Worm (Caenorhabditis elegans) whole organism, mixed stage, embryonic: ENCODE results near the gene nrx-1.

Source experiments
- bed-3 ChIP-seq: fragments of 200-800 bp; sonication (Bioruptor generic); optimal IDR thresholded peaks from 3 replicates; lab custom pipeline; 2018; ENCODE audit warnings: mild to moderate bottlenecking, missing genetic modification characterization, moderate library complexity, missing compliant biosample characterization
- blmp-1 ChIP-seq: fragments of 150-350 bp; optimal IDR thresholded peaks from 2 replicates; lab custom pipeline; 2014; ENCODE audit warnings: missing biosample characterization, missing genetic modification characterization
- ceh-39 ChIP-seq: fragments of 150-350 bp; optimal IDR thresholded peaks from 2 replicates; lab custom pipeline; 2014; ENCODE audit warnings: missing biosample characterization, missing genetic modification characterization
- ceh-43 ChIP-seq: fragments of 200-800 bp; sonication (Bioruptor generic); optimal IDR thresholded peaks from 2 replicates; lab custom pipeline; 2018; ENCODE audit warnings: mild to moderate bottlenecking, missing genetic modification characterization, moderate library complexity, missing compliant biosample characterization
- ceh-83 ChIP-seq: fragments of 200-800 bp; sonication (Bioruptor generic); optimal IDR thresholded peaks from 2 replicates; lab custom pipeline; 2018; ENCODE audit warnings: mild to moderate bottlenecking, missing genetic modification characterization, missing compliant biosample characterization
- ces-1 ChIP-seq: fragments of 150-350 bp; optimal IDR thresholded peaks from 2 replicates; lab custom pipeline; 2014; ENCODE audit warnings: missing biosample characterization, missing genetic modification reagents, missing genetic modification characterization
- cnd-1 ChIP-seq: fragments of 200-800 bp; sonication (Bioruptor generic); optimal IDR thresholded peaks from 2 replicates; lab custom pipeline; 2018; ENCODE audit warnings: mild to moderate bottlenecking, missing genetic modification characterization, missing compliant biosample characterization
- drap-1 ChIP-seq: fragments of 200-800 bp; sonication (Bioruptor generic); optimal IDR thresholded peaks from 3 replicates; lab custom pipeline; 2018; ENCODE audit warnings: mild to moderate bottlenecking, missing genetic modification characterization, missing compliant biosample characterization
- elt-3 ChIP-seq: fragments of 150-350 bp; optimal IDR thresholded peaks from 2 replicates; lab custom pipeline; 2014; ENCODE audit warnings: missing biosample characterization, missing genetic modification characterization
- flh-1 ChIP-seq: fragments of 200-800 bp; sonication (Bioruptor generic); optimal IDR thresholded peaks from 2 replicates; lab custom pipeline; 2018; ENCODE audit warnings: mild to moderate bottlenecking, missing genetic modification characterization, moderate library complexity, missing compliant biosample characterization
- hlh-1 ChIP-seq: fragments of 150-350 bp; optimal IDR thresholded peaks from 2 replicates; lab custom pipeline; 2014; ENCODE audit warnings: missing biosample characterization, missing genetic modification reagents, missing genetic modification characterization
- lin-32 ChIP-seq: fragments of 200-800 bp; sonication (Bioruptor generic); optimal IDR thresholded peaks from 2 replicates; lab custom pipeline; 2018; ENCODE audit warnings: mild to moderate bottlenecking, missing genetic modification characterization, missing compliant biosample characterization
- lsy-2 ChIP-seq: fragments of 150-350 bp; optimal IDR thresholded peaks from 2 replicates; lab custom pipeline; 2014; ENCODE audit warnings: missing biosample characterization, missing genetic modification characterization
- mab-5 ChIP-seq: fragments of 150-350 bp; optimal IDR thresholded peaks from 2 replicates; lab custom pipeline; 2014; ENCODE audit warnings: missing biosample characterization, missing genetic modification characterization
- mep-1 ChIP-seq: fragments of 150-350 bp; optimal IDR thresholded peaks from 2 replicates; lab custom pipeline; 2017; ENCODE audit warnings: missing biosample characterization, missing genetic modification reagents, missing genetic modification characterization, inconsistent platforms
- mls-2 ChIP-seq: sonication (generic microtip); optimal IDR thresholded peaks from 2 replicates; lab custom pipeline; 2016; ENCODE audit warnings: mild to moderate bottlenecking, missing genetic modification characterization, moderate library complexity, missing compliant biosample characterization
- nhr-12 ChIP-seq: fragments of 150-350 bp; optimal IDR thresholded peaks from 2 replicates; lab custom pipeline; 2014; ENCODE audit warnings: missing biosample characterization, missing genetic modification characterization
- nhr-2 ChIP-seq: fragments of 150-350 bp; optimal IDR thresholded peaks from 2 replicates; lab custom pipeline; 2014; ENCODE audit warnings: missing biosample characterization, missing genetic modification characterization
- nhr-237 ChIP-seq: fragments of 150-350 bp; optimal IDR thresholded peaks from 2 replicates; lab custom pipeline; 2014; ENCODE audit warnings: missing biosample characterization, missing genetic modification characterization
- nhr-28 ChIP-seq: fragments of 150-350 bp; optimal IDR thresholded peaks from 2 replicates; lab custom pipeline; 2014; ENCODE audit warnings: missing biosample characterization, missing genetic modification characterization
- nhr-76 ChIP-seq: sonication (generic microtip); optimal IDR thresholded peaks from 2 replicates; lab custom pipeline; 2017; ENCODE audit warnings: missing biosample characterization, missing genetic modification characterization
- pha-4 ChIP-seq: fragments of 150-350 bp; optimal IDR thresholded peaks from 2 replicates; lab custom pipeline; 2018; ENCODE audit warnings: missing biosample characterization, missing genetic modification reagents, missing genetic modification characterization
- snpc-4 ChIP-seq: fragments of 150-350 bp; optimal IDR thresholded peaks from 2 replicates; lab custom pipeline; 2014; ENCODE audit warnings: missing biosample characterization, missing genetic modification characterization
- sptf-1 ChIP-seq: sonication (generic microtip); optimal IDR thresholded peaks from 2 replicates; lab custom pipeline; 2017; ENCODE audit warnings: mild to moderate bottlenecking, missing genetic modification characterization, moderate library complexity, missing compliant biosample characterization
- tbx-8 ChIP-seq: fragments of 200-800 bp; sonication (Bioruptor generic); optimal IDR thresholded peaks from 2 replicates; lab custom pipeline; 2018; ENCODE audit warnings: mild to moderate bottlenecking, missing genetic modification characterization, moderate library complexity, missing compliant biosample characterization
- unc-120 ChIP-seq: sonication (generic microtip); optimal IDR thresholded peaks from 2 replicates; lab custom pipeline; 2017; ENCODE audit warnings: missing genetic modification characterization, missing compliant biosample characterization; ENCODE audit not compliant: poor library complexity, severe bottlenecking
- unc-39 ChIP-seq: fragments of 150-350 bp; optimal IDR thresholded peaks from 2 replicates; lab custom pipeline; 2014; ENCODE audit warnings: missing biosample characterization, missing genetic modification characterization
- unc-62 ChIP-seq: fragments of 150-350 bp; optimal IDR thresholded peaks from 2 replicates; lab custom pipeline; 2014; ENCODE audit warnings: missing biosample characterization, missing genetic modification reagents, missing genetic modification characterization
- zip-8 ChIP-seq: fragments of 150-350 bp; optimal IDR thresholded peaks from 2 replicates; lab custom pipeline; 2014; ENCODE audit warnings: missing biosample characterization, missing genetic modification characterization
- ztf-11 ChIP-seq: fragments of 150-350 bp; optimal IDR thresholded peaks from 2 replicates; lab custom pipeline; 2014; ENCODE audit warnings: missing biosample characterization, missing genetic modification characterization

Gene nrx-1

ce11 chrV:10865599-10865998, 40.8 kb downstream of the nrx-1 start, which contains the start of gene saeg-1:
saeg-1 (minus strand) TSS chrV:10865699.
- TF ChIP-seq cnd-1 (tag; lab: Kevin White, UChicago) (no peak), mep-1 (no peak), zip-8 (no peak), nhr-12 (tag; lab: Kevin White, UChicago) (no peak), tbx-8 (GFP tag; lab: Kevin White, UChicago) (no peak), unc-39 (tag; lab: Kevin White, UChicago) (no peak), ces-1 (GFP tag; lab: Kevin White, UChicago) (no peak), bed-3 (GFP tag; lab: Kevin White, UChicago) (no peak), flh-1 (GFP tag; lab: Kevin White, UChicago) (no peak), lsy-2 (tag; lab: Kevin White, UChicago) (no peak), snpc-4 (tag; lab: Kevin White, UChicago) (no peak), elt-3 (tag; lab: Kevin White, UChicago) (no peak), nhr-28 (no peak)

DNA sequence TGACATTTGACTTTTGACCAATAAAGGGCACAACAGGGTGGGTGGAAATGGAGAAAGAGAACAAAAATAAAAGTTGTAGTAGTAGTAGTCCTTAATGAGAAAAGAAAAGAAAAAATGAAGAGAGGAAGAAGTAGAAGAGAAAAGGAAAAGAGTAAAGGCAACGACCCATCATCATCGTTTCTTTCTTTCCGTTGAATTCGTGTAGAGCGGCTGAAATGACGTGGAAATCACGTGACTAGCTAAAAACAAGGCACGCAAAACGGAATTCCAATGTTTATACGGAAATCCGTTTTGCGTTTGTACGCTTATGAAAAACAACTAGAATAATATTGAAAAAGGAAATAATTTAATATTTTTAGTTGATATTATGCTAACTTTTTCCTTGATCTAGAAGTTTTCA, 42.8 kb downstream of the nrx-1 start:
- TF ChIP-seq nhr-76 (no peak), lin-32 (no peak), mls-2 (tag; lab: Kevin White, UChicago) (no peak), cnd-1 (tag; lab: Kevin White, UChicago) (no peak), nhr-237 (tag; lab: Kevin White, UChicago) (no peak), nhr-28 (no peak), mep-1 (no peak), lsy-2 (tag; lab: Kevin White, UChicago) (no peak), ceh-39 (tag; lab: Kevin White, UChicago) (no peak), blmp-1 (no peak), sptf-1 (tag; lab: Kevin White, UChicago) (no peak), unc-120 (no peak)

DNA sequence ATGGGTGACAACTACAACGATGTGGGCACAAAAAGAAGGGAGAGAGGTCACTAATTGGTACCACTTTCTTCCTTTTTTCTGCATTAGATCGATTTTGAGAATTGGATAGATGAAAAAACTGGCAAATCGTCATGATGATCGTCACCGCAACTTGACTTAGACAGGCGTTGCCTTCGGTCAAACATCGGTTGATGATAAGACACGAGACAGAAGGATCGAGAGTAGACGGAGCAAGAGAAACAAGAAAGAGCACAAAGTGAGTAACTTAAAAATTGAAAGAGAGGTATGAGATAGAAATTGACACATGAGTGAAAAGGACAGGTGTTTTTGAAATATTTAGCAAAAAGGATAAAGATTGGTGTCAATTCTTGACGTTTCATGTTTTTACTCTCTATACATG, 45.2 kb downstream of the nrx-1 start:
- no peak for TF ChIP-seq zip-8
- no peak for TF ChIP-seq unc-120
- TF ChIP-seq ceh-43 = no peak
- no peak for TF ChIP-seq cnd-1 (tag; lab: Kevin White, UChicago)
- TF ChIP-seq unc-62 (GFP tag; lab: Kevin White, UChicago) = no peak
- no peak for TF ChIP-seq ceh-83 (GFP tag; lab: Kevin White, UChicago)
- no peak for TF ChIP-seq mab-5 (tag; lab: Kevin White, UChicago)
- no peak for TF ChIP-seq ztf-11 (tag; lab: Kevin White, UChicago)
- TF ChIP-seq pha-4 = no peak
- TF ChIP-seq ceh-39 (tag; lab: Kevin White, UChicago) = no peak
- TF ChIP-seq elt-3 (tag; lab: Kevin White, UChicago) = no peak
- no peak for TF ChIP-seq drap-1 (GFP tag; lab: Kevin White, UChicago)
- TF ChIP-seq nhr-2 (tag; lab: Kevin White, UChicago) = no peak

DNA sequence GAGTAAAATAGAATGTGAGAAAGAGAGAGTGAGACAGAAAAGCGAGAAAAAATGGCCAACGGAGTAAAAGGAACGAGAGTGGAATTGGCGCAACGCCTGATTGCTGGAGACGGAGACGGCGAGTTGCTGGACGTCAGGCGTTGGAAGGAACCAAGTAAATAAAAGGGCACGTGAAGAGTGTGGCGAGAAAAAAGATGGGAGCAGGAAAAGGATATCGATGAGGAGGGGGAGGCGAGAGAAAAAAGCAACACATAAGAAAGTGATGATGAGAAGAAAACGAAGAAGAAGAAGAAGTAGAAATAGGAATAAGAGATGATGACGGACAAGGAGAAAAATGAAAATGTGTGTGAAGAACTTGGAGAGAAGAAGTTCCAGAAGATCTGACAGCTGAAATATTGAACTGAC, 46.6 kb downstream of the nrx-1 start:
- TF ChIP-seq unc-120 (no peak), ceh-43 (no peak), mep-1 (no peak), mab-5 (tag; lab: Kevin White, UChicago) (no peak), ceh-83 (GFP tag; lab: Kevin White, UChicago) (no peak), sptf-1 (tag; lab: Kevin White, UChicago) (peak; percentile 6), ces-1 (GFP tag; lab: Kevin White, UChicago) (peak; percentile 71), hlh-1 (no peak)

- TF ChIP-seq mep-1 (no peak), lin-32 (no peak), ceh-83 (GFP tag; lab: Kevin White, UChicago) (no peak), blmp-1 (no peak), cnd-1 (tag; lab: Kevin White, UChicago) (no peak)
- TF ChIP-seq, all 35 proteins: peak for 0
Observed at ce11 chrV:10873190-10873589, 48.4 kb downstream of the nrx-1 start.

ce11 chrV:10874938-10875599, 50.3 kb downstream of the nrx-1 start:
- TF ChIP-seq cnd-1 (tag; lab: Kevin White, UChicago) (no peak), ces-1 (GFP tag; lab: Kevin White, UChicago) (peak; percentile 67)
